Worm (Caenorhabditis elegans) whole organism, late embryonic: ENCODE measurements around the gene coa-7.

Experiments
- F13H6.1 ChIP-seq: sonication (generic microtip); optimal IDR thresholded peaks from 2 replicates; lab custom pipeline; 2016; ENCODE audit warnings: missing genetic modification characterization, missing compliant biosample characterization
- ama-1 ChIP-seq: fragments of 150-350 bp; optimal IDR thresholded peaks from 2 replicates; lab custom pipeline; 2014
- ceh-6 ChIP-seq: fragments of 200-800 bp; sonication (Bioruptor generic); optimal IDR thresholded peaks from 2 replicates; lab custom pipeline; 2018; ENCODE audit warnings: mild to moderate bottlenecking, missing genetic modification characterization, missing compliant biosample characterization
- fkh-10 ChIP-seq: fragments of 150-350 bp; optimal IDR thresholded peaks from 2 replicates; lab custom pipeline; 2014; ENCODE audit warnings: missing biosample characterization, missing genetic modification reagents, missing genetic modification characterization
- gmeb-2 ChIP-seq: sonication (generic microtip); optimal IDR thresholded peaks from 2 replicates; lab custom pipeline; 2016; ENCODE audit warnings: missing genetic modification characterization, inconsistent platforms, missing compliant biosample characterization
- hlh-30 ChIP-seq: sonication (generic microtip); optimal IDR thresholded peaks from 2 replicates; lab custom pipeline; 2017; ENCODE audit warnings: antibody characterized with exemption, missing genetic modification characterization, missing compliant biosample characterization; ENCODE audit not compliant: insufficient read depth
- lin-11 ChIP-seq: fragments of 200-800 bp; sonication (Bioruptor generic); optimal IDR thresholded peaks from 2 replicates; lab custom pipeline; 2018; ENCODE audit warnings: mild to moderate bottlenecking, missing genetic modification characterization, missing compliant biosample characterization
- nhr-11 ChIP-seq: fragments of 150-350 bp; optimal IDR thresholded peaks from 2 replicates; lab custom pipeline; 2014; ENCODE audit warnings: missing biosample characterization, missing genetic modification characterization
- pha-4 ChIP-seq: fragments of 150-350 bp; optimal IDR thresholded peaks from 2 replicates; lab custom pipeline; 2018; ENCODE audit warnings: missing biosample characterization, missing genetic modification reagents, missing genetic modification characterization
- pqm-1 ChIP-seq: sonication (generic microtip); optimal IDR thresholded peaks from 2 replicates; lab custom pipeline; 2016; ENCODE audit warnings: missing genetic modification characterization, missing compliant biosample characterization
- unc-55 ChIP-seq: sonication (generic microtip); optimal IDR thresholded peaks from 2 replicates; lab custom pipeline; 2017; ENCODE audit warnings: missing biosample characterization, missing genetic modification reagents, missing genetic modification characterization
- unc-86 ChIP-seq: sonication (generic microtip); optimal IDR thresholded peaks from 2 replicates; lab custom pipeline; 2016; ENCODE audit warnings: missing genetic modification characterization, missing compliant biosample characterization

ce11 chrII:11627904-11628303 is 23.0 kb downstream of the coa-7 start:
- TF ChIP-seq fkh-10 (GFP tag; lab: Kevin White, UChicago) (no peak), ama-1 (no peak), nhr-11 (tag; lab: Kevin White, UChicago) (no peak), pha-4 (tag; lab: Kevin White, UChicago) (no peak), unc-86 (no peak), lin-11 (no peak), unc-55 (GFP tag; lab: Kevin White, UChicago) (no peak), hlh-30 (tag; lab: Kevin White, UChicago) (no peak), pqm-1 (tag; lab: Kevin White, UChicago) (no peak), F13H6.1 (tag; lab: Kevin White, UChicago) (no peak), ceh-6 (GFP tag; lab: Kevin White, UChicago) (no peak), gmeb-2 (tag; lab: Kevin White, UChicago) (no peak)
